Fruit fly (Drosophila melanogaster) whole organism, embryonic: ENCODE data around the gene CG3342.

Experiments used
- CG10543 ChIP-seq: fragments of 200-800 bp; sonication (Bioruptor generic); optimal IDR thresholded peaks from 3 replicates; lab custom pipeline; 2017; ENCODE audit warnings: missing biosample characterization, mild to moderate bottlenecking, missing genetic modification characterization, moderate library complexity
- CG11093 ChIP-seq: fragments of 200-800 bp; sonication (Bioruptor generic); IDR thresholded peaks from 3 replicates; pipeline ENCODE4 v1.3.6; 2022; ENCODE audit warnings: missing biosample characterization, missing genetic modification characterization
- CG11723 ChIP-seq: fragments of 200-800 bp; sonication (Bioruptor generic); optimal IDR thresholded peaks from 2 replicates; lab custom pipeline; 2017; ENCODE audit warnings: missing biosample characterization, mild to moderate bottlenecking, missing genetic modification characterization
- CG13287 ChIP-seq: fragments of 200-800 bp; sonication (Bioruptor generic); IDR thresholded peaks from 2 replicates; pipeline ENCODE4 v1.3.6; 2022; ENCODE audit warnings: missing biosample characterization, missing genetic modification characterization; ENCODE audit not compliant: partially characterized antibody
- CG14667 ChIP-seq: fragments of 200-800 bp; sonication (Bioruptor generic); IDR thresholded peaks from 2 replicates; pipeline ENCODE4 v1.3.6; 2022; ENCODE audit warnings: missing biosample characterization, missing genetic modification characterization
- CG17186 ChIP-seq: fragments of 200-800 bp; sonication (Bioruptor generic); optimal IDR thresholded peaks from 3 replicates; lab custom pipeline; 2017; ENCODE audit warnings: missing biosample characterization, missing genetic modification reagents, missing genetic modification characterization
- CG17328 ChIP-seq: fragments of 200-800 bp; sonication (Bioruptor generic); IDR thresholded peaks from 2 replicates; pipeline ENCODE4 v1.3.6; 2022; ENCODE audit warnings: missing biosample characterization, missing genetic modification characterization
- CG17912 ChIP-seq: fragments of 200-800 bp; sonication (Bioruptor generic); optimal IDR thresholded peaks from 2 replicates; lab custom pipeline; 2018; ENCODE audit warnings: missing biosample characterization, mild to moderate bottlenecking, missing genetic modification characterization
- CG30403 ChIP-seq: fragments of 200-800 bp; sonication (Bioruptor generic); optimal IDR thresholded peaks from 3 replicates; lab custom pipeline; 2016; ENCODE audit warnings: missing biosample characterization, missing genetic modification characterization
- CG31441 ChIP-seq: fragments of 200-800 bp; sonication (Bioruptor generic); IDR thresholded peaks from 2 replicates; pipeline ENCODE4 v1.3.6; 2022; ENCODE audit warnings: missing biosample characterization, missing genetic modification characterization
- CG3407 ChIP-seq: fragments of 200-800 bp; sonication (Bioruptor generic); optimal IDR thresholded peaks from 2 replicates; lab custom pipeline; 2018; ENCODE audit warnings: missing biosample characterization, mild to moderate bottlenecking, missing genetic modification characterization
- CG34422 ChIP-seq: fragments of 200-800 bp; sonication (Bioruptor generic); IDR thresholded peaks from 3 replicates; pipeline ENCODE4 v1.3.6; 2022; ENCODE audit warnings: missing biosample characterization, missing genetic modification characterization
- CG6254 ChIP-seq: fragments of 200-800 bp; sonication (Bioruptor generic); optimal IDR thresholded peaks from 3 replicates; lab custom pipeline; 2017; ENCODE audit warnings: mild to moderate bottlenecking, missing biosample characterization, missing genetic modification reagents, missing genetic modification characterization
- CG6654 ChIP-seq: fragments of 200-800 bp; sonication (Bioruptor generic); optimal IDR thresholded peaks from 2 replicates; lab custom pipeline; 2017; ENCODE audit warnings: missing biosample characterization, mild to moderate bottlenecking, missing genetic modification characterization
- CG7928 ChIP-seq: fragments of 200-800 bp; sonication (Bioruptor generic); optimal IDR thresholded peaks from 2 replicates; lab custom pipeline; 2017; ENCODE audit warnings: missing biosample characterization, mild to moderate bottlenecking, missing genetic modification characterization
- CG8765 ChIP-seq: fragments of 200-800 bp; sonication (Bioruptor generic); IDR thresholded peaks from 2 replicates; pipeline ENCODE4 v1.3.6; 2022; ENCODE audit warnings: missing biosample characterization, missing genetic modification characterization
- CG9437 ChIP-seq: fragments of 200-800 bp; sonication (Bioruptor generic); optimal IDR thresholded peaks from 2 replicates; lab custom pipeline; 2018; ENCODE audit warnings: missing biosample characterization, mild to moderate bottlenecking, missing genetic modification characterization
- Dad ChIP-seq: fragments of 200-800 bp; sonication (Bioruptor generic); optimal IDR thresholded peaks from 3 replicates; lab custom pipeline; 2016; ENCODE audit warnings: missing biosample characterization, missing genetic modification characterization
- Dbx ChIP-seq: fragments of 200-800 bp; sonication (Bioruptor generic); IDR thresholded peaks from 3 replicates; pipeline ENCODE4 v1.3.6; 2022; ENCODE audit warnings: missing biosample characterization, missing genetic modification characterization
- Doc3 ChIP-seq: fragments of 200-800 bp; sonication (Bioruptor generic); IDR thresholded peaks from 3 replicates; pipeline ENCODE4 v1.3.6; 2022; ENCODE audit warnings: missing biosample characterization, missing genetic modification characterization; ENCODE audit not compliant: partially characterized antibody
- Ets65A ChIP-seq: fragments of 200-800 bp; sonication (Bioruptor generic); peaks from one replicate; lab custom pipeline; 2016; ENCODE audit warnings: missing biosample characterization, missing genetic modification characterization
- Ets97D ChIP-seq: fragments of 200-800 bp; sonication (Bioruptor generic); optimal IDR thresholded peaks from 3 replicates; lab custom pipeline; 2016; ENCODE audit warnings: missing biosample characterization, missing genetic modification characterization
- Fer3 ChIP-seq: fragments of 200-800 bp; sonication (Bioruptor generic); optimal IDR thresholded peaks from 2 replicates; lab custom pipeline; 2018; ENCODE audit warnings: missing biosample characterization, mild to moderate bottlenecking, missing genetic modification characterization, moderate library complexity
- HmgD ChIP-seq: fragments of 200-800 bp; sonication (Bioruptor generic); optimal IDR thresholded peaks from 3 replicates; lab custom pipeline; 2016; ENCODE audit warnings: missing biosample characterization, missing genetic modification characterization
- Hr51 ChIP-seq, 2 experiments: fragments of 200-800 bp; sonication (Bioruptor generic); optimal IDR thresholded peaks; 2 replicates in 1 of 2; 3 replicates in 1 of 2; lab custom pipeline; 2016 to 2018; ENCODE audit warnings: missing biosample characterization in 2 of 2, missing genetic modification characterization in 2 of 2, mild to moderate bottlenecking in 1 of 2, moderate library complexity in 1 of 2
- Mes4 ChIP-seq: fragments of 200-800 bp; sonication (Bioruptor generic); optimal IDR thresholded peaks from 2 replicates; lab custom pipeline; 2016; ENCODE audit warnings: missing biosample characterization, missing genetic modification characterization
- NC2α ChIP-seq: fragments of 200-800 bp; sonication (Bioruptor generic); optimal IDR thresholded peaks from 2 replicates; lab custom pipeline; 2016; ENCODE audit warnings: missing biosample characterization, missing genetic modification characterization
- Sox102F ChIP-seq: fragments of 200-800 bp; sonication (Bioruptor generic); optimal IDR thresholded peaks from 2 replicates; lab custom pipeline; 2018; ENCODE audit warnings: missing biosample characterization, mild to moderate bottlenecking, missing genetic modification characterization, moderate library complexity
- TFAM ChIP-seq: fragments of 200-800 bp; sonication (Bioruptor generic); optimal IDR thresholded peaks from 2 replicates; lab custom pipeline; 2017; ENCODE audit warnings: missing biosample characterization, missing genetic modification characterization, inconsistent platforms
- bbx ChIP-seq: fragments of 200-800 bp; sonication (Bioruptor generic); IDR thresholded peaks from 2 replicates; pipeline ENCODE4 v1.3.6; 2022; ENCODE audit warnings: missing biosample characterization, missing genetic modification characterization; ENCODE audit not compliant: partially characterized antibody
- caup ChIP-seq: fragments of 200-800 bp; sonication (Bioruptor generic); optimal IDR thresholded peaks from 3 replicates; lab custom pipeline; 2017; ENCODE audit warnings: missing biosample characterization, mild to moderate bottlenecking, missing genetic modification characterization, moderate library complexity; ENCODE audit not compliant: severe bottlenecking
- corto ChIP-seq: fragments of 200-800 bp; sonication (Bioruptor generic); optimal IDR thresholded peaks from 2 replicates; lab custom pipeline; 2016; ENCODE audit warnings: missing biosample characterization, mild to moderate bottlenecking, missing genetic modification characterization, moderate library complexity
- crp ChIP-seq, 2 experiments: fragments of 200-800 bp; sonication (Bioruptor generic); optimal IDR thresholded peaks; 2 replicates in 1 of 2; 3 replicates in 1 of 2; lab custom pipeline; 2017; ENCODE audit warnings: missing biosample characterization in 2 of 2, missing genetic modification characterization in 2 of 2, mild to moderate bottlenecking in 1 of 2, moderate library complexity in 1 of 2
- dan ChIP-seq: fragments of 200-800 bp; sonication (Bioruptor generic); IDR thresholded peaks from 2 replicates; pipeline ENCODE4 v1.3.6; 2022; ENCODE audit warnings: missing biosample characterization, missing genetic modification characterization
- dpn ChIP-seq, 2 experiments: fragments of 200-800 bp; sonication (Bioruptor generic); optimal IDR thresholded peaks; 3 replicates each; lab custom pipeline; 2016; ENCODE audit warnings: missing biosample characterization in 2 of 2, missing genetic modification characterization in 2 of 2
- grau ChIP-seq: fragments of 200-800 bp; optimal IDR thresholded peaks from 3 replicates; lab custom pipeline; 2019; ENCODE audit warnings: missing biosample characterization, mild to moderate bottlenecking, missing genetic modification characterization, moderate library complexity
- gro ChIP-seq: fragments of 200-800 bp; sonication (Bioruptor generic); optimal IDR thresholded peaks from 2 replicates; lab custom pipeline; 2016; ENCODE audit warnings: missing biosample characterization, missing genetic modification characterization
- jing ChIP-seq: fragments of 200-800 bp; sonication (Bioruptor generic); optimal IDR thresholded peaks from 2 replicates; lab custom pipeline; 2018; ENCODE audit warnings: missing biosample characterization, mild to moderate bottlenecking, missing genetic modification characterization
- jumu ChIP-seq: fragments of 200-800 bp; sonication (Bioruptor generic); optimal IDR thresholded peaks from 3 replicates; lab custom pipeline; 2016; ENCODE audit warnings: missing biosample characterization, missing genetic modification characterization
- mirr ChIP-seq: fragments of 200-800 bp; sonication (Bioruptor generic); optimal IDR thresholded peaks from 3 replicates; lab custom pipeline; 2018; ENCODE audit warnings: missing biosample characterization, mild to moderate bottlenecking, missing genetic modification characterization
- pita ChIP-seq: fragments of 200-800 bp; sonication (Bioruptor generic); optimal IDR thresholded peaks from 2 replicates; lab custom pipeline; 2017; ENCODE audit warnings: missing biosample characterization, mild to moderate bottlenecking, missing genetic modification characterization
- sna ChIP-seq: fragments of 200-800 bp; sonication (Bioruptor generic); IDR thresholded peaks from 2 replicates; pipeline ENCODE4 v1.3.6; 2022; ENCODE audit warnings: missing biosample characterization, missing genetic modification characterization; ENCODE audit not compliant: partially characterized antibody
- sob ChIP-seq: fragments of 200-800 bp; sonication (Bioruptor generic); IDR thresholded peaks from 2 replicates; pipeline ENCODE4 v1.3.6; 2022; ENCODE audit warnings: missing biosample characterization, missing genetic modification characterization
- ssp ChIP-seq: fragments of 200-800 bp; sonication (Bioruptor generic); IDR thresholded peaks from 2 replicates; pipeline ENCODE4 v1.3.6; 2022; ENCODE audit warnings: missing biosample characterization, missing genetic modification characterization
- twi ChIP-seq: fragments of 200-800 bp; optimal IDR thresholded peaks from 2 replicates; lab custom pipeline; 2019; ENCODE audit warnings: missing biosample characterization, mild to moderate bottlenecking, missing genetic modification characterization, moderate library complexity
- vvl ChIP-seq: fragments of 200-800 bp; sonication (Bioruptor generic); IDR thresholded peaks from 2 replicates; pipeline ENCODE4 v1.3.6; 2022; ENCODE audit warnings: missing biosample characterization, missing genetic modification characterization
- yki ChIP-seq: fragments of >200 bp; optimal IDR thresholded peaks from 3 replicates; lab custom pipeline; 2018

The CG3342 gene

dm6 chrX:6524217-6524616 is 3.5 kb downstream of the CG3342 start, which contains the start of the genes CG42340 and CG3918 (continued):
- TF ChIP-seq CG17328 (GFP tag; lab: Robert Waterston, UW) (no peak), pita (GFP tag; lab: Kevin White, UChicago) (peak; percentile 72), grau (tag; lab: Kevin White, UChicago) (peak; percentile 43), mirr (GFP tag; lab: Kevin White, UChicago) (no peak), CG14667 (GFP tag; lab: Robert Waterston, UW) (no peak), sob (GFP tag; lab: Robert Waterston, UW) (peak; percentile 34; the same call in 1 of the 2 replicates), Fer3 (tag; lab: Kevin White, UChicago) (no peak), Dbx (peak; percentile 56; the same call in 1 of the 3 replicates), CG9437 (GFP tag; lab: Kevin White, UChicago) (no peak), CG6254 (no peak), CG31441 (no peak), yki (no peak), CG30403 (GFP tag; lab: Kevin White, UChicago) (no peak), CG7928 (GFP tag; lab: Kevin White, UChicago) (peak; percentile 21), CG17912 (GFP tag; lab: Kevin White, UChicago) (peak; percentile 33), HmgD (GFP tag; lab: Kevin White, UChicago) (peak; percentile 92), caup (GFP tag; lab: Kevin White, UChicago) (peak; percentile 17), CG17186 (GFP tag; lab: Kevin White, UChicago) (peak; percentile 59), Mes4 (GFP tag; lab: Kevin White, UChicago) (peak; percentile 14), CG13287 (GFP tag; lab: Robert Waterston, UW) (peak; percentile 75), CG6654 (GFP tag; lab: Kevin White, UChicago) (peak; percentile 4), NC2α (no peak), Doc3 (GFP tag; lab: Robert Waterston, UW) (no peak), CG3407 (no peak), dpn (GFP tag; optimal IDR thresholded peaks at IDR 0.05; lab: Kevin White, UChicago) (peak in 1 of 2 experiments; percentile 37), CG11723 (GFP tag; lab: Kevin White, UChicago) (no peak), dan (GFP tag; lab: Robert Waterston, UW) (no peak), twi (tag; lab: Kevin White, UChicago) (no peak), bbx (GFP tag; lab: Robert Waterston, UW) (peak; percentile 63), TFAM (no peak), Hr51 (GFP tag; optimal IDR thresholded peaks at IDR 0.05; lab: Kevin White, UChicago) (peak in 1 of 2 experiments; percentile 24), ssp (GFP tag; lab: Robert Waterston, UW) (0 out of 2 replicates have a peak, but pooled peaks have one; percentile 37), gro (GFP tag; lab: Kevin White, UChicago) (peak; percentile 27), Ets65A (no peak), Dad (GFP tag; lab: Kevin White, UChicago) (no peak), CG11093 (GFP tag; lab: Robert Waterston, UW) (no peak), crp (GFP tag; optimal IDR thresholded peaks at IDR 0.05; lab: Kevin White, UChicago) (peak in 1 of 2 experiments; percentile 41), CG8765 (GFP tag; lab: Robert Waterston, UW) (no peak), CG34422 (GFP tag; lab: Robert Waterston, UW) (peak; percentile 77; the same call in 2 of the 3 replicates), CG10543 (GFP tag; lab: Kevin White, UChicago) (peak; percentile 35), jing (no peak), vvl (peak; percentile 45; the same call in 1 of the 2 replicates), Sox102F (GFP tag; lab: Kevin White, UChicago) (no peak), jumu (GFP tag; lab: Kevin White, UChicago) (peak; percentile 44), Ets97D (GFP tag; lab: Kevin White, UChicago) (peak; percentile 93), sna (GFP tag; lab: Robert Waterston, UW) (peak; percentile 42; the same call in 1 of the 2 replicates), corto (GFP tag; lab: Kevin White, UChicago) (no peak)
